Fruit fly (Drosophila melanogaster) whole organism, pupa: ENCODE data around the gene ddbt.

ENCODE experiments used
- CG15710 ChIP-seq: fragments of 200-800 bp; sonication (Bioruptor generic); optimal IDR thresholded peaks from 2 replicates; lab custom pipeline; 2018; ENCODE audit warnings: missing biosample characterization, mild to moderate bottlenecking, missing genetic modification characterization, moderate library complexity
- D1 ChIP-seq: fragments of 200-800 bp; sonication (Bioruptor generic); optimal IDR thresholded peaks from 2 replicates; lab custom pipeline; 2018; ENCODE audit warnings: missing biosample characterization, mild to moderate bottlenecking, missing genetic modification characterization, moderate library complexity
- gl ChIP-seq: fragments of 200-800 bp; sonication (Bioruptor generic); optimal IDR thresholded peaks from 2 replicates; lab custom pipeline; 2018; ENCODE audit warnings: missing biosample characterization, mild to moderate bottlenecking, missing genetic modification characterization

DNA sequence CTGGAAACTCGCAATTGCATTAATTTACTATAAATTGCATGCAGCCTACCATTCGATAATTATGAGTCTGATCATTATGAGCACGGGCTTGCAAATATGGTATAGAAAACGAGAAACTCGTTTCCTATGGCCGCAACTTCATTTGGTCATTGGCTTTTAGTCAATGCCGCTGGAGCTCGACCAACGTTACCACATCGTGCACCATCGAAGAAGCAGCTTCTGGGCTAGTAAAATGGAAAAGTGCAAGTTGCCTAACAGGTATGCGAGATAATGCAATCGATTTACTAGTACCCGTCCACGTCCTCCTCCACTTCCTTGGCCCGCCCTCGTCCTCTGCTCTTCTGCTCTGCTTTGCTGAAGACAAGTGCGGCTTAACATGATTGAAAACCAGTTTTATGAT, 32.6 kb upstream of the ddbt start:
- TF ChIP-seq D1 (no peak), gl (no peak), CG15710 (tag; lab: Kevin White, UChicago) (no peak)
